Fruit fly (Drosophila melanogaster) whole organism, wandering third instar larva: Measurements from ENCODE around the gene CG42726.

ENCODE experiments used
- Abd-B ChIP-seq: fragments of >200 bp; optimal IDR thresholded peaks from 2 replicates; lab custom pipeline; 2017; ENCODE audit warnings: missing biosample characterization, missing genetic modification characterization
- CG32264 ChIP-seq: fragments of 200-800 bp; sonication (Bioruptor generic); optimal IDR thresholded peaks from 2 replicates; lab custom pipeline; 2016; ENCODE audit warnings: missing biosample characterization, missing genetic modification characterization
- CG9705 ChIP-seq: fragments of 200-800 bp; sonication (Bioruptor generic); optimal IDR thresholded peaks from 2 replicates; lab custom pipeline; 2018; ENCODE audit warnings: missing biosample characterization, mild to moderate bottlenecking, missing genetic modification characterization
- CrebA ChIP-seq: fragments of 200-800 bp; sonication (Bioruptor generic); optimal IDR thresholded peaks from 2 replicates; lab custom pipeline; 2016; ENCODE audit warnings: missing biosample characterization, mild to moderate bottlenecking, missing genetic modification characterization, borderline replicate concordance
- Dfd ChIP-seq: fragments of >200 bp; optimal IDR thresholded peaks from 2 replicates; lab custom pipeline; 2017; ENCODE audit warnings: missing biosample characterization, missing genetic modification characterization
- Dif ChIP-seq: fragments of 200-275, 200-300 bp; sonication (Bioruptor generic); optimal IDR thresholded peaks from 2 replicates; lab custom pipeline; 2018; ENCODE audit warnings: missing biosample characterization, missing genetic modification characterization; ENCODE audit not compliant: partially characterized antibody
- GATAd ChIP-seq: sonication (Bioruptor generic); optimal IDR thresholded peaks from 2 replicates; lab custom pipeline; 2016; ENCODE audit warnings: missing biosample characterization, missing genetic modification characterization
- HLH106 ChIP-seq: fragments of 200-800 bp; optimal IDR thresholded peaks from 3 replicates; lab custom pipeline; 2019; ENCODE audit warnings: missing biosample characterization, mild to moderate bottlenecking, missing genetic modification characterization, moderate library complexity
- Hnf4 ChIP-seq: fragments of 200-800 bp; sonication (Bioruptor generic); optimal IDR thresholded peaks from 2 replicates; lab custom pipeline; 2016; ENCODE audit warnings: missing biosample characterization, mild to moderate bottlenecking, missing genetic modification characterization
- Hr78 ChIP-seq: fragments of >200 bp; optimal IDR thresholded peaks from 2 replicates; lab custom pipeline; 2017; ENCODE audit warnings: missing biosample characterization, missing genetic modification characterization
- Hr83 ChIP-seq: fragments of 200-300 bp; sonication (Bioruptor generic); optimal IDR thresholded peaks from 2 replicates; lab custom pipeline; 2016; ENCODE audit warnings: missing biosample characterization, mild to moderate bottlenecking, missing genetic modification characterization, moderate library complexity; ENCODE audit not compliant: poor library complexity, severe bottlenecking
- Jra ChIP-seq: sonication (Bioruptor generic); optimal IDR thresholded peaks from 2 replicates; lab custom pipeline; 2016; ENCODE audit warnings: missing biosample characterization, missing genetic modification characterization
- Myc ChIP-seq: fragments of >200 bp; optimal IDR thresholded peaks from 2 replicates; lab custom pipeline; 2017
- N ChIP-seq: fragments of >200 bp; optimal IDR thresholded peaks from 2 replicates; lab custom pipeline; 2018; ENCODE audit warnings: missing biosample characterization, missing external identifiers, missing genetic modification characterization
- OdsH ChIP-seq: fragments of 200-800 bp; sonication (Bioruptor generic); optimal IDR thresholded peaks from 2 replicates; lab custom pipeline; 2016; ENCODE audit warnings: missing biosample characterization, mild to moderate bottlenecking, missing genetic modification characterization
- Rel ChIP-seq, 2 experiments: fragments of 200-800 bp; sonication (Bioruptor generic) in 1 of 2; optimal IDR thresholded peaks; 2 replicates in 1 of 2; 3 replicates in 1 of 2; lab custom pipeline; 2016 to 2019; ENCODE audit warnings: mild to moderate bottlenecking in 2 of 2, missing biosample characterization in 2 of 2, missing genetic modification characterization in 2 of 2, moderate library complexity in 1 of 2
- Sp1 ChIP-seq: fragments of 200-800 bp; sonication (Bioruptor generic); optimal IDR thresholded peaks from 3 replicates; lab custom pipeline; 2019; ENCODE audit warnings: missing biosample characterization, mild to moderate bottlenecking, missing genetic modification characterization, moderate library complexity
- Vsx2 ChIP-seq: fragments of 200-300, 225-300 bp; sonication (Bioruptor generic); optimal IDR thresholded peaks from 2 replicates; lab custom pipeline; 2018; ENCODE audit warnings: missing biosample characterization, missing genetic modification characterization; ENCODE audit not compliant: partially characterized antibody
- br ChIP-seq: fragments of 200-800 bp; sonication (Bioruptor generic); optimal IDR thresholded peaks from 2 replicates; lab custom pipeline; 2016; ENCODE audit warnings: missing biosample characterization, missing genetic modification characterization
- brk ChIP-seq: fragments of 200-800 bp; sonication (Bioruptor generic); optimal IDR thresholded peaks from 2 replicates; lab custom pipeline; 2016; ENCODE audit warnings: missing biosample characterization, mild to moderate bottlenecking, missing genetic modification characterization
- dl ChIP-seq, 2 experiments: fragments of 175-275, 200-275 bp in 1 of 2; fragments of 200-275 bp in 1 of 2; sonication (Bioruptor generic); optimal IDR thresholded peaks; lab custom pipeline; 2018; ENCODE audit warnings: mild to moderate bottlenecking in 2 of 2, missing biosample characterization in 2 of 2, missing genetic modification characterization in 2 of 2, moderate library complexity in 2 of 2; ENCODE audit not compliant: partially characterized antibody in 2 of 2, insufficient read depth in 1 of 2
- dmrt93B ChIP-seq: fragments of 200-800 bp; sonication (Bioruptor generic); optimal IDR thresholded peaks from 2 replicates; lab custom pipeline; 2018; ENCODE audit warnings: missing biosample characterization, mild to moderate bottlenecking, missing genetic modification characterization
- dsf ChIP-seq: sonication (Bioruptor generic); optimal IDR thresholded peaks from 2 replicates; lab custom pipeline; 2016; ENCODE audit warnings: missing biosample characterization, missing genetic modification characterization, borderline replicate concordance
- ey ChIP-seq: fragments of 200-800 bp; sonication (Bioruptor generic); optimal IDR thresholded peaks from 2 replicates; lab custom pipeline; 2016; ENCODE audit warnings: missing biosample characterization, missing genetic modification characterization
- foxo ChIP-seq, 2 experiments: fragments of 200-800 bp; sonication (Bioruptor generic); optimal IDR thresholded peaks; 2 replicates in 1 of 2; 3 replicates in 1 of 2; lab custom pipeline; 2016 to 2017; ENCODE audit warnings: missing biosample characterization in 2 of 2, missing genetic modification characterization in 2 of 2
- h ChIP-seq: fragments of 200-800 bp; sonication (Bioruptor generic); optimal IDR thresholded peaks from 3 replicates; lab custom pipeline; 2016; ENCODE audit warnings: missing biosample characterization, mild to moderate bottlenecking, missing genetic modification characterization
- jim ChIP-seq: fragments of 175-275, 200-325 bp; sonication (Bioruptor generic); optimal IDR thresholded peaks from 2 replicates; lab custom pipeline; 2016; ENCODE audit warnings: missing biosample characterization, mild to moderate bottlenecking, missing genetic modification characterization
- lola ChIP-seq: fragments of >200 bp; optimal IDR thresholded peaks from 2 replicates; lab custom pipeline; 2017; ENCODE audit warnings: missing biosample characterization, missing genetic modification characterization
- pan ChIP-seq: fragments of >200 bp; optimal IDR thresholded peaks from 2 replicates; lab custom pipeline; 2017
- psq ChIP-seq: fragments of 200-800 bp; sonication (Bioruptor generic); optimal IDR thresholded peaks from 3 replicates; lab custom pipeline; 2017; ENCODE audit warnings: missing biosample characterization, mild to moderate bottlenecking, missing genetic modification characterization, moderate library complexity
- rgr ChIP-seq: fragments of 200-800 bp; sonication (Bioruptor generic); optimal IDR thresholded peaks from 3 replicates; lab custom pipeline; 2016; ENCODE audit warnings: missing biosample characterization, mild to moderate bottlenecking, missing genetic modification characterization
- sage ChIP-seq: fragments of 200-800 bp; sonication (Bioruptor generic); optimal IDR thresholded peaks from 2 replicates; lab custom pipeline; 2016; ENCODE audit warnings: missing biosample characterization, mild to moderate bottlenecking, missing genetic modification characterization
- sv ChIP-seq: fragments of 200-800 bp; sonication (Bioruptor generic); optimal IDR thresholded peaks from 3 replicates; lab custom pipeline; 2016; ENCODE audit warnings: missing biosample characterization, missing genetic modification characterization
- tai ChIP-seq: sonication (Bioruptor generic); optimal IDR thresholded peaks from 2 replicates; lab custom pipeline; 2016; ENCODE audit warnings: missing biosample characterization, missing genetic modification characterization
- usp ChIP-seq: fragments of >200 bp; optimal IDR thresholded peaks from 2 replicates; lab custom pipeline; 2017; ENCODE audit warnings: missing biosample characterization, missing genetic modification characterization
- woc ChIP-seq: sonication (Bioruptor generic); optimal IDR thresholded peaks from 2 replicates; lab custom pipeline; 2016; ENCODE audit warnings: missing biosample characterization, mild to moderate bottlenecking, missing genetic modification characterization

The CG42726 gene

dm6 chr3R:15363608-15364007 is 15.8 kb downstream of the CG42726 start, which contains the start of gene CG6171:
CG6171 (minus strand) TSS chr3R:15363857.
- TF ChIP-seq rgr: peak; percentile 36
- no peak for TF ChIP-seq N (GFP tag; lab: Kevin White, UChicago)
- TF ChIP-seq Hr83 (GFP tag; lab: Kevin White, UChicago): peak; percentile 23
- TF ChIP-seq sv: no peak
- TF ChIP-seq lola: peak; percentile 22

DNA sequence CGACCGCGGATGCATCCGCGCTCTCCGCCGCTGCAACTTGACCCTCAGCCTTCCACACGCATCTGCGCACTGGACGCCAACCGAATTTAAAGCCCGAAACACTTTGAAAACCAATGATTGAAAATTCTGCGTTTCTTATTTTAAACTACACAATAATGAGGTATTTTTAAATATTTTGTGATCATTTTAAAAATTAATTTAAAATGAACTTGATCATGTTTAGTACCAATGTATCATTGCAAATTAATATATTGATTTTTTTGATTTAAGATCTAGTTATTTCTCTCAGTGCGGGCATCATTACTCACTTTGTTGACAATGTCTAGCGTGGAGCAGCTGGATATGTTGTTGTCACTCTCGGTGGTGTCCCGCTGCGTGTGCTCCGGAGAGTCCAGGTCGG is 19.0 kb downstream of the CG42726 start:
- TF ChIP-seq rgr: peak; percentile 28
- no peak for TF ChIP-seq dmrt93B
- peak; percentile 48 for TF ChIP-seq HLH106
- no peak for TF ChIP-seq CG32264 (GFP tag; lab: Kevin White, UChicago)
- TF ChIP-seq Hr83 (GFP tag; lab: Kevin White, UChicago): no peak
- no peak for TF ChIP-seq lola
- no peak for TF ChIP-seq N (GFP tag; lab: Kevin White, UChicago)
- TF ChIP-seq Jra (GFP tag; lab: Kevin White, UChicago): no peak
- TF ChIP-seq ey: peak; percentile 31
- no peak for TF ChIP-seq Dfd (GFP tag; lab: Kevin White, UChicago)
- TF ChIP-seq Dif (GFP tag; lab: Kevin White, UChicago): no peak
- TF ChIP-seq Hnf4 (GFP tag; lab: Kevin White, UChicago): no peak
- TF ChIP-seq OdsH (GFP tag; lab: Kevin White, UChicago): peak; percentile 8
- TF ChIP-seq psq (GFP tag; lab: Kevin White, UChicago): no peak
- TF ChIP-seq sage (GFP tag; lab: Kevin White, UChicago): no peak
- no peak for TF ChIP-seq Hr78 (GFP tag; lab: Kevin White, UChicago)
- no peak for TF ChIP-seq pan (lab: Kevin White, UChicago)
- peak in 1 of 2 experiments; percentile 63 for TF ChIP-seq foxo (GFP tag; optimal IDR thresholded peaks at IDR 0.05; lab: Kevin White, UChicago)
- TF ChIP-seq Abd-B (GFP tag; lab: Kevin White, UChicago): no peak
- TF ChIP-seq sv: no peak
- no peak for TF ChIP-seq GATAd (GFP tag; lab: Kevin White, UChicago)
- TF ChIP-seq dsf: no peak
- no peak for TF ChIP-seq jim (GFP tag; lab: Kevin White, UChicago)
- no peak for TF ChIP-seq tai (GFP tag; lab: Kevin White, UChicago)
- no peak for TF ChIP-seq CG9705 (GFP tag; lab: Kevin White, UChicago)
- TF ChIP-seq woc (GFP tag; lab: Kevin White, UChicago): no peak
- no peak for TF ChIP-seq Myc (lab: Kevin White, UChicago)
- TF ChIP-seq Sp1: peak; percentile 44
- TF ChIP-seq h: no peak
- no peak for TF ChIP-seq br (GFP tag; lab: Kevin White, UChicago)
- TF ChIP-seq brk: no peak
- TF ChIP-seq CrebA: no peak
- TF ChIP-seq, all 38 proteins: peak for 6

dm6 chr3R:15367477-15367876 is 19.6 kb downstream of the CG42726 start, which contains the start of gene CG34404:
CG34404 (minus strand) TSS chr3R:15367665.
- peak; percentile 8 for TF ChIP-seq rgr
- TF ChIP-seq foxo (GFP tag; optimal IDR thresholded peaks at IDR 0.05; lab: Kevin White, UChicago): peak in 1 of 2 experiments; percentile 39
- no peak for TF ChIP-seq psq (GFP tag; lab: Kevin White, UChicago)

dm6 chr3R:15369742-15370141 is 21.9 kb downstream of the CG42726 start, which contains the start of gene CG14868:
CG14868 (minus strand) TSS chr3R:15369945.
- TF ChIP-seq pan (lab: Kevin White, UChicago) (no peak), foxo (GFP tag; optimal IDR thresholded peaks at IDR 0.05; lab: Kevin White, UChicago) (no peak), ey (no peak), dsf (no peak), Dfd (GFP tag; lab: Kevin White, UChicago) (no peak), Vsx2 (GFP tag; lab: Kevin White, UChicago) (no peak), tai (GFP tag; lab: Kevin White, UChicago) (no peak), brk (no peak), N (GFP tag; lab: Kevin White, UChicago) (no peak), CG9705 (GFP tag; lab: Kevin White, UChicago) (no peak), HLH106 (no peak), GATAd (GFP tag; lab: Kevin White, UChicago) (no peak), CrebA (no peak), h (no peak)

DNA sequence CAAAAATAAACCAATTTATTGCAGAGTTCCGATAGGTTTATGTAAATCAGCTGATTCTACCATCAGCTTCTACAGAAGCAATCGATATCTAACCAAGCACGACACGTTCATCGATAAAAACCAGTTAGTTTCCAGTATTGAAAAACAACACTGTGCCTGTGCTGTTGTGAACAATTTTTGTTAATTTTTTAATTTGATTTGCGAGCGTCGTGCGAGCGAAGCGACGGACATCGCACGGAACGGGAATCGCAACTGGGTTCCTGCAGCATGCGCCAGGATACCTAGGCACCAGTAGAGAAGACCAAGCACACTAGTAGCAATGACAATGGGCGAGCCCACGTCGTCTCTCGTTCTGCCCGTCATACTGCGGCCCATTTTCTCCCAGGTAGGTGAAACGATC is 24.0 kb downstream of the CG42726 start, which contains the start of the genes Ccm3 and CG6136:
Gene Ccm3, plus strand, starts transcription at position 125 of the 400 bp plus-strand sequence.
Gene CG6136, minus strand, starts transcription at position 380 of the 400 bp plus-strand sequence.
- TF ChIP-seq woc (GFP tag; lab: Kevin White, UChicago) (no peak), Hnf4 (GFP tag; lab: Kevin White, UChicago) (no peak), usp (no peak), Myc (lab: Kevin White, UChicago) (no peak), CG32264 (GFP tag; lab: Kevin White, UChicago) (no peak), psq (GFP tag; lab: Kevin White, UChicago) (peak; percentile 18), Rel (GFP tag; optimal IDR thresholded peaks at IDR 0.05; lab: Kevin White, UChicago) (no peak), Rel (tag; optimal IDR thresholded peaks at IDR 0.05; lab: Kevin White, UChicago) (peak; percentile 40), Dif (GFP tag; lab: Kevin White, UChicago) (no peak), Hr83 (GFP tag; lab: Kevin White, UChicago) (peak; percentile 81), Jra (GFP tag; lab: Kevin White, UChicago) (no peak), h (peak; percentile 76), pan (lab: Kevin White, UChicago) (no peak), sv (no peak), dmrt93B (no peak), dsf (no peak), CrebA (no peak), brk (no peak), lola (no peak), dl (GFP tag; optimal IDR thresholded peaks at IDR 0.05; lab: Kevin White, UChicago; ENCODE audit: insufficient read depth in 1 of 2, partially characterized antibody in 2 of 2) (no peak), tai (GFP tag; lab: Kevin White, UChicago) (no peak), Vsx2 (GFP tag; lab: Kevin White, UChicago) (no peak), ey (peak; percentile 5), HLH106 (peak; percentile 44), Abd-B (GFP tag; lab: Kevin White, UChicago) (no peak), rgr (peak; percentile 68), Sp1 (peak; percentile 54)
